Fruit fly (Drosophila melanogaster): ENCODE data around the gene Herp.

Herp gene

dm6 chr2L:7821279-7821848 lies 21.5 kb upstream of the Herp start (continued):
- TF ChIP-seq da (GFP tag; optimal IDR thresholded peaks at IDR 0.05) = no peak
- peak; percentile 3 for TF ChIP-seq CG10209 (GFP tag; optimal IDR thresholded peaks at IDR 0.05)
- TF ChIP-seq CG17612 (GFP tag; IDR thresholded peaks at IDR 0.05) = no peak
- TF ChIP-seq CG14014 (GFP tag; IDR thresholded peaks at IDR 0.05) = 0 out of 2 replicates have a peak, but pooled peaks have one; percentile 55
- TF ChIP-seq Hr3 (GFP tag; optimal IDR thresholded peaks at IDR 0.05) = peak; percentile 50
- TF ChIP-seq Bteb2 (GFP tag; optimal IDR thresholded peaks at IDR 0.05) = no peak
- no peak for TF ChIP-seq CG10462 (GFP tag; optimal IDR thresholded peaks at IDR 0.05)
- TF ChIP-seq gfzf (GFP tag; optimal IDR thresholded peaks at IDR 0.05) = peak; percentile 20
- no peak for TF ChIP-seq cwo (GFP tag; optimal IDR thresholded peaks at IDR 0.05)
- peak; percentile 64; the same call in 2 of the 3 replicates for TF ChIP-seq CG7963 (GFP tag; IDR thresholded peaks at IDR 0.05; ENCODE audit: partially characterized antibody)
- no peak for TF ChIP-seq slou (GFP tag; optimal IDR thresholded peaks at IDR 0.05)
- peak; percentile 72 for TF ChIP-seq CG32532 (GFP tag; IDR thresholded peaks at IDR 0.05)
- TF ChIP-seq CG31388 (GFP tag; optimal IDR thresholded peaks at IDR 0.05) = no peak
- peak; percentile 81 for TF ChIP-seq unc-4 (GFP tag; IDR thresholded peaks at IDR 0.05; ENCODE audit: partially characterized antibody)
- no peak for TF ChIP-seq pros (GFP tag; optimal IDR thresholded peaks at IDR 0.05)
- TF ChIP-seq br (optimal IDR thresholded peaks at IDR 0.05) = no peak
- TF ChIP-seq CG11085 (GFP tag; IDR thresholded peaks at IDR 0.05) = 0 out of 2 replicates have a peak, but pooled peaks have one; percentile 39
- TF ChIP-seq nom (GFP tag; optimal IDR thresholded peaks at IDR 0.05) = peak; percentile 41
- no peak for TF ChIP-seq CG1832 (GFP tag; optimal IDR thresholded peaks at IDR 0.05)
- TF ChIP-seq CG1603 (tag; optimal IDR thresholded peaks at IDR 0.05) = no peak
- TF ChIP-seq CG4424 (GFP tag; optimal IDR thresholded peaks at IDR 0.05) = peak; percentile 33
- peak; percentile 42 for TF ChIP-seq CTCF (GFP tag; optimal IDR thresholded peaks at IDR 0.05)
- TF ChIP-seq Elba2 (GFP tag; optimal IDR thresholded peaks at IDR 0.05) = no peak
- TF ChIP-seq CG5180 (GFP tag; optimal IDR thresholded peaks at IDR 0.05) = peak; percentile 30
- no peak for TF ChIP-seq eve (GFP tag; optimal IDR thresholded peaks at IDR 0.05)
- TF ChIP-seq fd96Cb (tag; optimal IDR thresholded peaks at IDR 0.05) = peak; percentile 1
- TF ChIP-seq dimm (GFP tag; IDR thresholded peaks at IDR 0.05) = no peak
- no peak for TF ChIP-seq sima (GFP tag; optimal IDR thresholded peaks at IDR 0.05)
- TF ChIP-seq cg (GFP tag; optimal IDR thresholded peaks at IDR 0.05) = peak; percentile 90
- peak; percentile 54 for TF ChIP-seq CG12659 (GFP tag; optimal IDR thresholded peaks at IDR 0.05)
- TF ChIP-seq sc (optimal IDR thresholded peaks at IDR 0.05) = no peak
- peak; percentile 24 for TF ChIP-seq sc (GFP tag; optimal IDR thresholded peaks at IDR 0.05)
- TF ChIP-seq CG12769 (tag; optimal IDR thresholded peaks at IDR 0.05) = no peak
- TF ChIP-seq CG17359 (tag; optimal IDR thresholded peaks at IDR 0.05) = peak; percentile 17
- peak; percentile 45 for TF ChIP-seq ERR (GFP tag; optimal IDR thresholded peaks at IDR 0.05)
- TF ChIP-seq CG10321 (GFP tag; IDR thresholded peaks at IDR 0.05) = no peak
- no peak for TF ChIP-seq Six4 (GFP tag; optimal IDR thresholded peaks at IDR 0.05)
- TF ChIP-seq wdn (GFP tag; IDR thresholded peaks at IDR 0.05) = peak; percentile 44; the same call in 1 of the 2 replicates
- TF ChIP-seq Atf3 (GFP tag; optimal IDR thresholded peaks at IDR 0.05) = no peak
- TF ChIP-seq CG12071 (GFP tag; optimal IDR thresholded peaks at IDR 0.05) = no peak
- TF ChIP-seq dmrt11E (tag; optimal IDR thresholded peaks at IDR 0.05) = peak; percentile 16
- TF ChIP-seq ewg (GFP tag; optimal IDR thresholded peaks at IDR 0.05) = no peak
- TF ChIP-seq row (GFP tag; IDR thresholded peaks at IDR 0.05) = peak; percentile 82
- no peak for TF ChIP-seq emc (GFP tag; optimal IDR thresholded peaks at IDR 0.05)
- TF ChIP-seq CG10543 (GFP tag; optimal IDR thresholded peaks at IDR 0.05) = peak; percentile 46
- no peak for TF ChIP-seq cad (GFP tag; optimal IDR thresholded peaks at IDR 0.05)
- TF ChIP-seq lola (GFP tag; optimal IDR thresholded peaks at IDR 0.05) = peak in 1 of 3 experiments; percentile 47
- TF ChIP-seq salm (tag; optimal IDR thresholded peaks at IDR 0.05) = no peak
- TF ChIP-seq Ada2b (GFP tag; IDR thresholded peaks at IDR 0.05) = peak; percentile 57
- no peak for TF ChIP-seq h (optimal IDR thresholded peaks at IDR 0.05)
- TF ChIP-seq dmrt99B (tag; optimal IDR thresholded peaks at IDR 0.05) = no peak
